Fruit fly (Drosophila melanogaster) whole organism, embryonic: ENCODE data around the gene CG7985.

Experiments
- ATbp ChIP-seq: fragments of 200-800 bp; sonication (Bioruptor generic); optimal IDR thresholded peaks from 2 replicates; lab custom pipeline; 2017; ENCODE audit warnings: missing biosample characterization, mild to moderate bottlenecking, missing genetic modification characterization, missing genetic modification reagents
- CG12659 ChIP-seq: fragments of 200-800 bp; sonication (Bioruptor generic); optimal IDR thresholded peaks from 3 replicates; lab custom pipeline; 2017; ENCODE audit warnings: mild to moderate bottlenecking, missing biosample characterization, missing genetic modification reagents, missing genetic modification characterization
- CG2116 ChIP-seq: fragments of 200-800 bp; sonication (Bioruptor generic); optimal IDR thresholded peaks from 3 replicates; lab custom pipeline; 2018; ENCODE audit warnings: missing biosample characterization, mild to moderate bottlenecking, missing genetic modification characterization
- CG32532 ChIP-seq: fragments of 200-800 bp; sonication (Bioruptor generic); IDR thresholded peaks from 2 replicates; pipeline ENCODE4 v1.3.6; 2022; ENCODE audit warnings: missing biosample characterization, missing genetic modification characterization
- CG7372 ChIP-seq: fragments of 200-800 bp; sonication (Bioruptor generic); IDR thresholded peaks from 2 replicates; pipeline ENCODE4 v1.3.6; 2022; ENCODE audit warnings: missing biosample characterization, missing genetic modification characterization
- gsb-n ChIP-seq: fragments of 200-800 bp; sonication (Bioruptor generic); optimal IDR thresholded peaks from 3 replicates; lab custom pipeline; 2018; ENCODE audit warnings: missing biosample characterization, mild to moderate bottlenecking, missing genetic modification characterization
- so ChIP-seq: fragments of 200-800 bp; sonication (Bioruptor generic); IDR thresholded peaks from 3 replicates; pipeline ENCODE4 v1.3.6; 2022; ENCODE audit warnings: missing biosample characterization, missing genetic modification characterization

dm6 chr3R:18208479-18208878, 8.8 kb downstream of the CG7985 start, which contains the start of gene CG44158:
- TF ChIP-seq CG12659 (GFP tag; lab: Kevin White, UChicago) = no peak
- TF ChIP-seq CG7372 (GFP tag; lab: Robert Waterston, UW) = no peak
- TF ChIP-seq ATbp (GFP tag; lab: Kevin White, UChicago) = no peak
- TF ChIP-seq CG32532 (GFP tag; lab: Robert Waterston, UW) = no peak
- TF ChIP-seq so (GFP tag; lab: Robert Waterston, UW) = no peak
- TF ChIP-seq CG2116 = no peak
- no peak for TF ChIP-seq gsb-n
